Fruit fly (Drosophila melanogaster): ENCODE data around the gene Adck5.

dm6 chr3L:11213643-11214042, 44.0 kb downstream of the Adck5 start:
- TF ChIP-seq CG8478 (optimal IDR thresholded peaks at IDR 0.05) = no peak
- TF ChIP-seq CTCF (optimal IDR thresholded peaks at IDR 0.05) = no peak

Data from S2 (cell line).